Worm (Caenorhabditis elegans): ENCODE data around the gene rheb-1.
"Not testable (repeated sequence)": the region's sequence is repeated elsewhere in the genome, so short reads cannot be mapped to it uniquely, and the experiment has no call there.

DNA sequence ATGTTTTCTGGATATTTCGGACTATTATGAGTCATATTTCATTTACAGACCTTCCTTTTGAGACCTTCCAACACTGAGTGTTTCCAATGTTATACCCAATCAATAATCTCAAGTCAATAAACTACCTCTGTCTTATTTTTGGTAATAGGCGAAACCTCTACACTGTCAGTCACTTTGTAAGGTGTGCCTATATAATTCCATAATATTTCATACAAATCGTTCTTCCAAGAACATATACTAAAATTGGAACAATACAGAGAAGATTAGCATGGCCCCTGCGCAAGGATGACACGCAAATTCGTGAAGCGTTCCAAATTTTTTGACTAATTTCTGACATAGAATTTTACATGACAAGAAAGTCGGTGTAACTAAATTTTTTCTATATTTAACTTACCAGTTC lies 6.5 kb downstream of the rheb-1 start:
- TF ChIP-seq nhr-90 (tag; optimal IDR thresholded peaks at IDR 0.05; ENCODE audit: poor library complexity); unc-62 (GFP tag; optimal IDR thresholded peaks at IDR 0.05); egl-27 (tag; optimal IDR thresholded peaks at IDR 0.05): not testable (repeated sequence)
